Worm (Caenorhabditis elegans) whole organism, L1 larva: ENCODE results near the gene W02H3.1.

Source experiments
- egl-27 ChIP-seq, 2 experiments: fragments of 150-350 bp in 1 of 2; sonication (generic microtip); optimal IDR thresholded peaks; 3 replicates each; lab custom pipeline; 2017 to 2018; ENCODE audit warnings: missing biosample characterization in 2 of 2, missing genetic modification characterization in 2 of 2, missing genetic modification reagents in 2 of 2
- lin-15B ChIP-seq: fragments of 150-350 bp; sonication (generic microtip); optimal IDR thresholded peaks from 3 replicates; lab custom pipeline; 2014; ENCODE audit warnings: missing biosample characterization, missing genetic modification characterization

DNA sequence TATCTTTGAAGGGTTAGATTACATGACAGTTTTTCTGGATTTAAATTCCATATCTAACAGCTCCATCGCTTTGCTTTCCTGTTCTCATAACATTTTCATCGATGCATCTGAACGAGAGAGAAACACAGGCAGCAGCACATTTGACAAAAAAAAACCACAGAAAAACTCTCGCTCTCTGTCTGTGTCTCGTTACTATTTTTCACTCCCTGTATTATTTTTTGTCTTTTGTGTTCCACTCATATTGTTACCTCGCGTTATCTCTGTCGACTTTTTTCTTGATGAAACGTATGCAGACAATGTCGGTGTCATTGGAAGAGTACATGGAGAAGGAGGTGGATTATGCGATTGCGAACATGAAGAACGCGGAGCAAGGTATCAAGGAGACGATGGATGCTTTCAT lies 16.3 kb downstream of the W02H3.1 start, which contains the start of gene W04G3.11:
- TF ChIP-seq egl-27 (tag; optimal IDR thresholded peaks at IDR 0.05; lab: Kevin White, UChicago) (no peak), lin-15B (no peak)
